Fruit fly (Drosophila melanogaster): ENCODE results near the gene PGRP-SB1.

The PGRP-SB1 gene

dm6 chr3L:16713446-16714192, 14.2 kb downstream of the PGRP-SB1 start (continued):
- TF ChIP-seq CG15269 (tag; optimal IDR thresholded peaks at IDR 0.05): no peak
- TF ChIP-seq CG1792 (GFP tag; optimal IDR thresholded peaks at IDR 0.05): no peak
- TF ChIP-seq CG17359 (tag; optimal IDR thresholded peaks at IDR 0.05): no peak
- peak; percentile 28 for TF ChIP-seq CG8290 (GFP tag; optimal IDR thresholded peaks at IDR 0.05)
- TF ChIP-seq CG8290 (tag; optimal IDR thresholded peaks at IDR 0.05): peak in 1 of 2 experiments; percentile 29
- TF ChIP-seq Antp (GFP tag; optimal IDR thresholded peaks at IDR 0.05): no peak
- no peak for TF ChIP-seq pita (GFP tag; optimal IDR thresholded peaks at IDR 0.05)
- no peak for TF ChIP-seq CG30431 (GFP tag; optimal IDR thresholded peaks at IDR 0.05)
- TF ChIP-seq dysf (GFP tag; IDR thresholded peaks at IDR 0.05): no peak
- no peak for TF ChIP-seq Taf1 (GFP tag; IDR thresholded peaks at IDR 0.05)
- TF ChIP-seq CG13894 (tag; optimal IDR thresholded peaks at IDR 0.05): no peak
- no peak for TF ChIP-seq Xbp1 (GFP tag; optimal IDR thresholded peaks at IDR 0.05)
- TF ChIP-seq CG5245 (GFP tag; optimal IDR thresholded peaks at IDR 0.05): no peak
- TF ChIP-seq Dbx (GFP tag; IDR thresholded peaks at IDR 0.05): no peak; the same call in 2 of the 3 replicates
- TF ChIP-seq E2f2 (GFP tag; IDR thresholded peaks at IDR 0.05): peak; percentile 84
- no peak for TF ChIP-seq Hsf (GFP tag; optimal IDR thresholded peaks at IDR 0.05)
- TF ChIP-seq CG10274 (GFP tag; optimal IDR thresholded peaks at IDR 0.05): no peak
- TF ChIP-seq twi (tag; optimal IDR thresholded peaks at IDR 0.05): peak; percentile 11
- peak; percentile 60 for TF ChIP-seq Scr (GFP tag; IDR thresholded peaks at IDR 0.05; ENCODE audit: partially characterized antibody)
- no peak for TF ChIP-seq nerfin-1 (tag; optimal IDR thresholded peaks at IDR 0.05)
- no peak for TF ChIP-seq hkb (optimal IDR thresholded peaks at IDR 0.05)
- TF ChIP-seq hkb (GFP tag; IDR thresholded peaks at IDR 0.05): no peak
- TF ChIP-seq CG9817 (tag; optimal IDR thresholded peaks at IDR 0.05): no peak
- TF ChIP-seq CG32767 (GFP tag; IDR thresholded peaks at IDR 0.05): no peak
- no peak for TF ChIP-seq lbe (GFP tag; optimal IDR thresholded peaks at IDR 0.05)
- no peak for TF ChIP-seq gcm (GFP tag; optimal IDR thresholded peaks at IDR 0.05)
- TF ChIP-seq Optix (GFP tag; IDR thresholded peaks at IDR 0.05): no peak
- no peak for TF ChIP-seq sima (GFP tag; optimal IDR thresholded peaks at IDR 0.05)
- TF ChIP-seq sd (tag; optimal IDR thresholded peaks at IDR 0.05): peak; percentile 95
- TF ChIP-seq CG12744 (GFP tag; optimal IDR thresholded peaks at IDR 0.05): no peak
- no peak for TF ChIP-seq GATAe (GFP tag; conservative IDR thresholded peaks at IDR 0.05)
- TF ChIP-seq hbn (GFP tag; IDR thresholded peaks at IDR 0.05; ENCODE audit: partially characterized antibody): peak; percentile 45
- TF ChIP-seq CG14050 (GFP tag; IDR thresholded peaks at IDR 0.05): no peak
- no peak for TF ChIP-seq Kr (GFP tag; optimal IDR thresholded peaks at IDR 0.05)
- no peak for TF ChIP-seq TFAM (GFP tag; optimal IDR thresholded peaks at IDR 0.05)
- no peak for TF ChIP-seq CG3065 (GFP tag; optimal IDR thresholded peaks at IDR 0.05)
- no peak for TF ChIP-seq psq (GFP tag; optimal IDR thresholded peaks at IDR 0.05)
- no peak for TF ChIP-seq Hmr (GFP tag; optimal IDR thresholded peaks at IDR 0.05)
- TF ChIP-seq CG17802 (tag; optimal IDR thresholded peaks at IDR 0.05): no peak
- no peak for TF ChIP-seq dimm (GFP tag; IDR thresholded peaks at IDR 0.05)
- TF ChIP-seq CG9215 (GFP tag; IDR thresholded peaks at IDR 0.05): no peak
- TF ChIP-seq CG32532 (GFP tag; IDR thresholded peaks at IDR 0.05): no peak
- peak; percentile 60; the same call in 1 of the 3 replicates for TF ChIP-seq hb (GFP tag; IDR thresholded peaks at IDR 0.05; ENCODE audit: partially characterized antibody)
- TF ChIP-seq CG11723 (GFP tag; optimal IDR thresholded peaks at IDR 0.05): no peak
- no peak for TF ChIP-seq scrt (GFP tag; optimal IDR thresholded peaks at IDR 0.05)
- TF ChIP-seq CG2116 (GFP tag; optimal IDR thresholded peaks at IDR 0.05): peak; percentile 65
- peak; percentile 59; the same call in 1 of the 3 replicates for TF ChIP-seq Doc3 (GFP tag; IDR thresholded peaks at IDR 0.05; ENCODE audit: partially characterized antibody)
- TF ChIP-seq zfh2 (GFP tag; optimal IDR thresholded peaks at IDR 0.05): no peak
- 0 out of 3 replicates have a peak, but pooled peaks have one; percentile 9 for TF ChIP-seq so (GFP tag; IDR thresholded peaks at IDR 0.05)
- no peak for TF ChIP-seq CG12942 (GFP tag; optimal IDR thresholded peaks at IDR 0.05)
- TF ChIP-seq CG14441 (GFP tag; IDR thresholded peaks at IDR 0.05): no peak

All from whole organism, embryonic.